Fruit fly (Drosophila melanogaster) whole organism, embryonic: ENCODE measurements around the gene CG9150.

Experiments used
- CG10431 ChIP-seq: fragments of 200-800 bp; sonication (Bioruptor generic); optimal IDR thresholded peaks from 3 replicates; lab custom pipeline; 2018; ENCODE audit warnings: missing biosample characterization, mild to moderate bottlenecking, missing genetic modification characterization
- CG11695 ChIP-seq: fragments of 200-800 bp; sonication (Bioruptor generic); IDR thresholded peaks from 3 replicates; pipeline ENCODE4 v1.3.6; 2022; ENCODE audit warnings: missing biosample characterization, missing genetic modification characterization
- CG12071 ChIP-seq: fragments of 200-800 bp; sonication (Bioruptor generic); optimal IDR thresholded peaks from 3 replicates; lab custom pipeline; 2018; ENCODE audit warnings: missing biosample characterization, mild to moderate bottlenecking, missing genetic modification characterization
- CG13894 ChIP-seq: fragments of 200-800 bp; sonication (Bioruptor generic); optimal IDR thresholded peaks from 3 replicates; lab custom pipeline; 2018; ENCODE audit warnings: missing biosample characterization, mild to moderate bottlenecking, missing genetic modification characterization, moderate library complexity
- CG14965 ChIP-seq: fragments of 200-800 bp; sonication (Bioruptor generic); optimal IDR thresholded peaks from 2 replicates; lab custom pipeline; 2016; ENCODE audit warnings: missing biosample characterization, missing genetic modification characterization, borderline replicate concordance
- CG16813 ChIP-seq: fragments of 200-800 bp; sonication (Bioruptor generic); IDR thresholded peaks from 3 replicates; pipeline ENCODE4 v1.3.6; 2022; ENCODE audit warnings: missing biosample characterization, missing genetic modification characterization; ENCODE audit not compliant: partially characterized antibody
- CG17186 ChIP-seq: fragments of 200-800 bp; sonication (Bioruptor generic); optimal IDR thresholded peaks from 3 replicates; lab custom pipeline; 2017; ENCODE audit warnings: missing biosample characterization, missing genetic modification reagents, missing genetic modification characterization
- CG17568 ChIP-seq: fragments of 200-800 bp; sonication (Bioruptor generic); optimal IDR thresholded peaks from 2 replicates; lab custom pipeline; 2018; ENCODE audit warnings: missing biosample characterization, mild to moderate bottlenecking, missing genetic modification characterization, moderate library complexity
- CG1792 ChIP-seq: fragments of 200-800 bp; sonication (Bioruptor generic); optimal IDR thresholded peaks from 2 replicates; lab custom pipeline; 2016; ENCODE audit warnings: missing biosample characterization, missing genetic modification characterization
- CG18599 ChIP-seq: fragments of 200-800 bp; sonication (Bioruptor generic); optimal IDR thresholded peaks from 3 replicates; lab custom pipeline; 2017; ENCODE audit warnings: missing biosample characterization, missing genetic modification characterization, mild to moderate bottlenecking, moderate library complexity, missing genetic modification reagents
- CG2120 ChIP-seq: fragments of 200-800 bp; sonication (Bioruptor generic); optimal IDR thresholded peaks from 3 replicates; lab custom pipeline; 2016; ENCODE audit warnings: missing biosample characterization, missing genetic modification characterization
- CG30020 ChIP-seq: fragments of 200-800 bp; optimal IDR thresholded peaks from 2 replicates; lab custom pipeline; 2019; ENCODE audit warnings: missing biosample characterization, mild to moderate bottlenecking, missing genetic modification characterization, moderate library complexity
- CG32532 ChIP-seq: fragments of 200-800 bp; sonication (Bioruptor generic); IDR thresholded peaks from 2 replicates; pipeline ENCODE4 v1.3.6; 2022; ENCODE audit warnings: missing biosample characterization, missing genetic modification characterization
- CG3281 ChIP-seq: fragments of 200-800 bp; sonication (Bioruptor generic); optimal IDR thresholded peaks from 3 replicates; lab custom pipeline; 2017; ENCODE audit warnings: missing biosample characterization, mild to moderate bottlenecking, missing genetic modification characterization
- CG33213 ChIP-seq: fragments of 200-800 bp; sonication (Bioruptor generic); optimal IDR thresholded peaks from 3 replicates; lab custom pipeline; 2016; ENCODE audit warnings: missing biosample characterization, missing genetic modification characterization
- CG42726 ChIP-seq: fragments of 200-800 bp; sonication (Bioruptor generic); IDR thresholded peaks from 2 replicates; pipeline ENCODE4 v1.3.6; 2022; ENCODE audit warnings: missing biosample characterization, missing genetic modification characterization; ENCODE audit not compliant: partially characterized antibody
- CG6254 ChIP-seq: fragments of 200-800 bp; sonication (Bioruptor generic); optimal IDR thresholded peaks from 3 replicates; lab custom pipeline; 2017; ENCODE audit warnings: mild to moderate bottlenecking, missing biosample characterization, missing genetic modification reagents, missing genetic modification characterization
- CG9727 ChIP-seq: fragments of 200-800 bp; sonication (Bioruptor generic); optimal IDR thresholded peaks from 3 replicates; lab custom pipeline; 2017; ENCODE audit warnings: missing biosample characterization, mild to moderate bottlenecking, missing genetic modification characterization
- E2f1 ChIP-seq: fragments of 200-800 bp; sonication (Bioruptor generic); IDR thresholded peaks from 2 replicates; pipeline ENCODE4 v1.3.6; 2022; ENCODE audit warnings: missing biosample characterization, missing genetic modification characterization
- E2f2 ChIP-seq: fragments of 200-800 bp; sonication (Bioruptor generic); IDR thresholded peaks from 2 replicates; pipeline ENCODE4 v1.3.6; 2022; ENCODE audit warnings: missing biosample characterization, missing genetic modification characterization
- ERR ChIP-seq: fragments of 200-800 bp; sonication (Bioruptor generic); optimal IDR thresholded peaks from 2 replicates; lab custom pipeline; 2016; ENCODE audit warnings: missing biosample characterization, missing genetic modification characterization
- Fer1 ChIP-seq: fragments of 200-800 bp; sonication (Bioruptor generic); optimal IDR thresholded peaks from 2 replicates; lab custom pipeline; 2017; ENCODE audit warnings: missing biosample characterization, mild to moderate bottlenecking, missing genetic modification characterization
- HLHmδ ChIP-seq: fragments of 200-800 bp; sonication (Bioruptor generic); optimal IDR thresholded peaks from 2 replicates; lab custom pipeline; 2018; ENCODE audit warnings: missing biosample characterization, mild to moderate bottlenecking, missing genetic modification characterization, moderate library complexity
- Hr51 ChIP-seq, 2 experiments: fragments of 200-800 bp; sonication (Bioruptor generic); optimal IDR thresholded peaks; 2 replicates in 1 of 2; 3 replicates in 1 of 2; lab custom pipeline; 2016 to 2018; ENCODE audit warnings: missing biosample characterization in 2 of 2, missing genetic modification characterization in 2 of 2, mild to moderate bottlenecking in 1 of 2, moderate library complexity in 1 of 2
- Hsf ChIP-seq: fragments of 200-800 bp; sonication (Bioruptor generic); optimal IDR thresholded peaks from 3 replicates; lab custom pipeline; 2016; ENCODE audit warnings: missing biosample characterization, missing genetic modification characterization
- Lim3 ChIP-seq: fragments of 200-800 bp; sonication (Bioruptor generic); IDR thresholded peaks from 2 replicates; pipeline ENCODE4 v1.3.6; 2022; ENCODE audit warnings: missing biosample characterization, missing genetic modification characterization
- Lpt ChIP-seq: fragments of >200 bp; optimal IDR thresholded peaks from 2 replicates; lab custom pipeline; 2018; ENCODE audit warnings: missing biosample characterization, missing genetic modification characterization
- Med ChIP-seq: fragments of 200-800 bp; sonication (Bioruptor generic); peaks from one replicate; lab custom pipeline; 2016; ENCODE audit warnings: missing biosample characterization, missing genetic modification characterization, mild to moderate bottlenecking, inconsistent platforms, moderate library complexity
- Meics ChIP-seq: fragments of 200-800 bp; sonication (Bioruptor generic); optimal IDR thresholded peaks from 2 replicates; lab custom pipeline; 2017; ENCODE audit warnings: missing biosample characterization, mild to moderate bottlenecking, missing genetic modification characterization
- Nf-YB ChIP-seq: fragments of 200-800 bp; sonication (Bioruptor generic); optimal IDR thresholded peaks from 3 replicates; lab custom pipeline; 2019; ENCODE audit warnings: missing biosample characterization, mild to moderate bottlenecking, missing genetic modification characterization, moderate library complexity
- Ssrp ChIP-seq: fragments of 200-800 bp; sonication (Bioruptor generic); optimal IDR thresholded peaks from 2 replicates; lab custom pipeline; 2018; ENCODE audit warnings: missing biosample characterization, mild to moderate bottlenecking, missing genetic modification characterization, moderate library complexity
- Trl ChIP-seq, 3 experiments: fragments of >200 bp in 2 of 3; fragments of 200-800 bp in 1 of 3; sonication (Bioruptor generic) in 1 of 3; optimal IDR thresholded peaks; 2 replicates in 1 of 3; 3 replicates in 2 of 3; lab custom pipeline; 2016 to 2017; ENCODE audit warnings: missing biosample characterization in 1 of 3, missing genetic modification characterization in 1 of 3
- Vsx1 ChIP-seq: fragments of 200-800 bp; sonication (Bioruptor generic); optimal IDR thresholded peaks from 2 replicates; lab custom pipeline; 2017; ENCODE audit warnings: missing biosample characterization, mild to moderate bottlenecking, missing genetic modification characterization, missing genetic modification reagents
- abd-A ChIP-seq: fragments of 200-800 bp; sonication (Bioruptor generic); optimal IDR thresholded peaks from 3 replicates; lab custom pipeline; 2019; ENCODE audit warnings: missing biosample characterization, mild to moderate bottlenecking, missing genetic modification characterization, moderate library complexity
- croc ChIP-seq: fragments of 200-800 bp; sonication (Bioruptor generic); conservative IDR thresholded peaks from 3 replicates; pipeline ENCODE4 v1.3.6; 2022; ENCODE audit warnings: missing biosample characterization, missing genetic modification characterization
- ewg ChIP-seq: fragments of 200-800 bp; sonication (Bioruptor generic); optimal IDR thresholded peaks from 3 replicates; lab custom pipeline; 2017; ENCODE audit warnings: mild to moderate bottlenecking, missing biosample characterization, missing genetic modification reagents, missing genetic modification characterization
- gce ChIP-seq: fragments of 200-800 bp; sonication (Bioruptor generic); IDR thresholded peaks from 3 replicates; pipeline ENCODE4 v1.3.6; 2022; ENCODE audit warnings: missing biosample characterization, missing genetic modification characterization
- grn ChIP-seq: fragments of 200-800 bp; sonication (Bioruptor generic); optimal IDR thresholded peaks from 3 replicates; lab custom pipeline; 2017; ENCODE audit warnings: missing biosample characterization, missing genetic modification characterization
- hb ChIP-seq: fragments of 200-800 bp; sonication (Bioruptor generic); IDR thresholded peaks from 3 replicates; pipeline ENCODE4 v1.3.6; 2022; ENCODE audit warnings: missing biosample characterization, missing genetic modification characterization; ENCODE audit not compliant: partially characterized antibody
- inv ChIP-seq: fragments of 200-800 bp; sonication (Bioruptor generic); IDR thresholded peaks from 2 replicates; pipeline ENCODE4 v1.3.6; 2022; ENCODE audit warnings: missing biosample characterization, missing genetic modification characterization; ENCODE audit not compliant: partially characterized antibody
- jigr1 ChIP-seq: fragments of 200-800 bp; sonication (Bioruptor generic); IDR thresholded peaks from 3 replicates; pipeline ENCODE4 v1.3.6; 2022; ENCODE audit warnings: missing biosample characterization, missing genetic modification characterization
- nau ChIP-seq: fragments of 200-800 bp; sonication (Bioruptor generic); optimal IDR thresholded peaks from 3 replicates; lab custom pipeline; 2017; ENCODE audit warnings: missing biosample characterization, mild to moderate bottlenecking, missing genetic modification characterization, missing genetic modification reagents
- onecut ChIP-seq: fragments of 200-800 bp; sonication (Bioruptor generic); IDR thresholded peaks from 2 replicates; pipeline ENCODE4 v1.3.6; 2022; ENCODE audit warnings: missing biosample characterization, missing genetic modification characterization
- peb ChIP-seq: fragments of 200-800 bp; sonication (Bioruptor generic); IDR thresholded peaks from 2 replicates; pipeline ENCODE4 v1.3.6; 2022; ENCODE audit warnings: missing biosample characterization, missing genetic modification characterization
- pnt ChIP-seq: fragments of 200-800 bp; sonication (Bioruptor generic); optimal IDR thresholded peaks from 3 replicates; lab custom pipeline; 2016; ENCODE audit warnings: missing biosample characterization, missing genetic modification characterization
- sens ChIP-seq: fragments of 200-800 bp; sonication (Bioruptor generic); peaks from one replicate; lab custom pipeline; 2016; ENCODE audit warnings: missing biosample characterization, missing genetic modification characterization
- sr ChIP-seq: fragments of 200-800 bp; sonication (Bioruptor generic); IDR thresholded peaks from 3 replicates; pipeline ENCODE4 v1.3.6; 2022; ENCODE audit warnings: missing biosample characterization, missing genetic modification characterization
- tap ChIP-seq: fragments of 200-800 bp; optimal IDR thresholded peaks from 3 replicates; lab custom pipeline; 2019; ENCODE audit warnings: missing biosample characterization, mild to moderate bottlenecking, missing genetic modification characterization, moderate library complexity
- tna ChIP-seq: fragments of 200-800 bp; sonication (Bioruptor generic); IDR thresholded peaks from 2 replicates; pipeline ENCODE4 v1.3.6; 2022; ENCODE audit warnings: missing biosample characterization, missing genetic modification characterization; ENCODE audit not compliant: partially characterized antibody

Gene CG9150

dm6 chr2L:6110781-6111180 lies 42.4 kb upstream of the CG9150 start:
- no peak for TF ChIP-seq Lim3
- TF ChIP-seq CG17186 (GFP tag; lab: Kevin White, UChicago): no peak
- no peak for TF ChIP-seq CG16813 (GFP tag; lab: Robert Waterston, UW)
- peak; percentile 89 for TF ChIP-seq onecut (GFP tag; lab: Robert Waterston, UW)
- no peak for TF ChIP-seq pnt (GFP tag; lab: Kevin White, UChicago)
- TF ChIP-seq CG32532 (GFP tag; lab: Robert Waterston, UW): no peak
- TF ChIP-seq CG11695 (GFP tag; lab: Robert Waterston, UW): no peak
- TF ChIP-seq gce (GFP tag; lab: Robert Waterston, UW): no peak
- TF ChIP-seq abd-A (tag; lab: Kevin White, UChicago): peak; percentile 33
- TF ChIP-seq sr: no peak
- TF ChIP-seq Lpt (GFP tag; lab: Kevin White, UChicago): no peak
- TF ChIP-seq CG3281: no peak
- no peak for TF ChIP-seq E2f1
- TF ChIP-seq peb (GFP tag; lab: Robert Waterston, UW): no peak
- TF ChIP-seq, all 482 proteins: peak for 2

- TF ChIP-seq croc (GFP tag; lab: Robert Waterston, UW): no peak
- no peak for TF ChIP-seq ERR (GFP tag; lab: Kevin White, UChicago)
- TF ChIP-seq HLHmδ (GFP tag; lab: Kevin White, UChicago): no peak
- TF ChIP-seq grn: no peak
- TF ChIP-seq CG9727: no peak
- TF ChIP-seq Nf-YB (GFP tag; lab: Kevin White, UChicago): no peak
- no peak for TF ChIP-seq CG33213 (GFP tag; lab: Kevin White, UChicago)
- peak; percentile 32 to 56 for TF ChIP-seq Trl (optimal IDR thresholded peaks at IDR 0.05; lab: Kevin White, UChicago)
- TF ChIP-seq Trl (GFP tag; optimal IDR thresholded peaks at IDR 0.05; lab: Kevin White, UChicago): no peak
- no peak for TF ChIP-seq E2f2
- TF ChIP-seq Fer1: no peak
- peak; percentile 33 for TF ChIP-seq CG18599 (GFP tag; lab: Kevin White, UChicago)
- TF ChIP-seq tna (GFP tag; lab: Robert Waterston, UW): no peak
- TF ChIP-seq Med (GFP tag; lab: Kevin White, UChicago): peak; percentile 73
- TF ChIP-seq hb (GFP tag; lab: Robert Waterston, UW): no peak
- TF ChIP-seq ewg (GFP tag; lab: Kevin White, UChicago): peak; percentile 79
- TF ChIP-seq Vsx1 (GFP tag; lab: Kevin White, UChicago): no peak
- no peak for TF ChIP-seq tap (tag; lab: Kevin White, UChicago)
- peak; percentile 19 for TF ChIP-seq CG12071 (GFP tag; lab: Kevin White, UChicago)
- TF ChIP-seq Hr51 (GFP tag; optimal IDR thresholded peaks at IDR 0.05; lab: Kevin White, UChicago): no peak
- TF ChIP-seq CG42726: 0 out of 2 replicates have a peak, but pooled peaks have one; percentile 9
- TF ChIP-seq CG2120 (GFP tag; lab: Kevin White, UChicago): no peak
- peak; percentile 28 for TF ChIP-seq abd-A (tag; lab: Kevin White, UChicago)
- TF ChIP-seq CG17568 (GFP tag; lab: Kevin White, UChicago): no peak
- no peak for TF ChIP-seq Ssrp
- no peak for TF ChIP-seq Meics (GFP tag; lab: Kevin White, UChicago)
- TF ChIP-seq CG13894 (tag; lab: Kevin White, UChicago): peak; percentile 2
- TF ChIP-seq jigr1 (GFP tag; lab: Robert Waterston, UW): no peak
- TF ChIP-seq CG6254 (GFP tag; lab: Kevin White, UChicago): no peak
- no peak for TF ChIP-seq CG30020 (tag; lab: Kevin White, UChicago)
- TF ChIP-seq CG1792 (GFP tag; lab: Kevin White, UChicago): no peak
- no peak for TF ChIP-seq inv (GFP tag; lab: Robert Waterston, UW)
- TF ChIP-seq CG14965 (GFP tag; lab: Kevin White, UChicago): no peak
- TF ChIP-seq CG10431 (GFP tag; lab: Kevin White, UChicago): no peak
- TF ChIP-seq Hsf (GFP tag; lab: Kevin White, UChicago): no peak
- peak; percentile 8 for TF ChIP-seq sens
- TF ChIP-seq nau (GFP tag; lab: Kevin White, UChicago): no peak
Measured at dm6 chr2L:6109313-6109847, 41.0 kb upstream of the CG9150 start.
